Fruit fly (Drosophila melanogaster): ENCODE data around the gene dyw.

Gene dyw

DNA sequence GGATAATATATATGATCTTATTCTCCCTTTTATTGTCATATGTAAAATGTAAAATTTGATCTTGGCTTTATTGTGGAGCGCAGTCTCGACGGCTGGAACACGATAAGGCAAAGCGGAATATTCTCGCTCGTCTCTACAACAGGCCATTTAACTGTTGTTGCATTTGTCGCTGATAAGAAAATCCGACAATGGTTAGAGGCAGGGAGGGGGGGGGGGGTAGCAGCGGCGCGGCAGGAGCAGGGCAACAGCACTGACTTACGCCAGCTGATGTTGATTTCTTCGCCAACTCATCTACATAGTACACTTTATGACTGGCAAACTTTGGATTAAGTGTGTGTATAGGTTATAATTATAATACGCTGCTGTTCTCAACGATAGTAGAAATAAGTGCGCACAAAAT lies 31.9 kb downstream of the dyw start:
- TF ChIP-seq CG3032 (tag; optimal IDR thresholded peaks at IDR 0.05) (no peak), svp (GFP tag) (peak; percentile 51), Eip78C (GFP tag) (peak; percentile 28), fkh (GFP tag; optimal IDR thresholded peaks at IDR 0.05) (peak; percentile 25)

DNA sequence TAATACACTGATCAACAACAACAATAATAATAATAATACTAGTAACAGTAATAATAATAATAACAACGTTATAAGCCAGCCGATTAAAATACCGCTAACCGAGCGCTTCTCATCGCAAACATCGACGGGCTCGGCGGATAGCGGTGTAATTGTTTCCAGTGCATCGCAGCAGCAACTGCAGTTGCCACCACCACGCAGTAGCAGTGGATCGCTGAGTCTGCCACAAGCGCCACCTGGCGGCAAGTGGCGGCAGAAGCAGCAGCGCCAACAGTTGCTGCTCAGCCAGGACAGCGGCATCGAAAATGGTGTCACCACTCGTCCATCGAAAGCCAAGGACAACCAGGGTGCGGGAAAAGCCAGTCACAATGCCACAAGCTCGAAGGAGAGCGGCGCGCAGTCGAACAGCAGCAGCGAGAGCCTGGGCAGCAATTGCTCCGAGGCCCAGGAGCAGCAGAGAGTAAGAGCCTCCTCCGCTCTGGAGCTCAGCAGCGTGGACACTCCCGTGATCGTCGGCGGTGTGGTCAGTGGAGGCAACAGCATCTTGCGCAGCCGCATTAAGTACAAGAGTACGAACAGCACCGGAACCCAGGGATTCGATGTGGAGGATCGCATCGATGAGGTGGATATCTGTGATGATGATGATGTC lies 34.1 kb downstream of the dyw start:
- TF ChIP-seq CG31627 (GFP tag; optimal IDR thresholded peaks at IDR 0.05) (no peak), Sox15 (GFP tag; optimal IDR thresholded peaks at IDR 0.05) (no peak), CG1621 (tag; optimal IDR thresholded peaks at IDR 0.05) (peak; percentile 24), Hr39 (GFP tag; optimal IDR thresholded peaks at IDR 0.05) (no peak), CG10631 (GFP tag; optimal IDR thresholded peaks at IDR 0.05) (no peak), Sox102F (GFP tag; optimal IDR thresholded peaks at IDR 0.05) (no peak), CG11762 (GFP tag; optimal IDR thresholded peaks at IDR 0.05; ENCODE audit: insufficient read depth) (no peak), CG32006 (GFP tag; optimal IDR thresholded peaks at IDR 0.05) (peak; percentile 51), CG11294 (GFP tag; IDR thresholded peaks at IDR 0.05) (no peak), eg (GFP tag; IDR thresholded peaks at IDR 0.05) (peak; percentile 53; the same call in 2 of the 3 replicates), CG8632 (GFP tag; optimal IDR thresholded peaks at IDR 0.05) (no peak), CG16779 (tag; optimal IDR thresholded peaks at IDR 0.05) (no peak), CG8319 (GFP tag; optimal IDR thresholded peaks at IDR 0.05) (no peak), lz (GFP tag; optimal IDR thresholded peaks at IDR 0.05) (no peak), topi (GFP tag; optimal IDR thresholded peaks at IDR 0.05) (no peak), acj6 (GFP tag; optimal IDR thresholded peaks at IDR 0.05) (peak; percentile 17), net (GFP tag; optimal IDR thresholded peaks at IDR 0.05) (peak; percentile 43), CG6854 (GFP tag; optimal IDR thresholded peaks at IDR 0.05) (no peak), OdsH (GFP tag; optimal IDR thresholded peaks at IDR 0.05) (peak; percentile 19), CG6808 (GFP tag; optimal IDR thresholded peaks at IDR 0.05) (peak; percentile 31), CG6792 (GFP tag; optimal IDR thresholded peaks at IDR 0.05) (peak; percentile 17), CG10669 (GFP tag; optimal IDR thresholded peaks at IDR 0.05) (peak; percentile 25), achi (GFP tag; optimal IDR thresholded peaks at IDR 0.05) (peak; percentile 3), CG11902 (GFP tag; optimal IDR thresholded peaks at IDR 0.05) (no peak), CG15336 (GFP tag; IDR thresholded peaks at IDR 0.05) (peak; percentile 46), fkh (GFP tag; optimal IDR thresholded peaks at IDR 0.05) (no peak), Eip78C (GFP tag) (peak; percentile 70), CG3032 (tag; optimal IDR thresholded peaks at IDR 0.05) (peak; percentile 7), svp (GFP tag) (peak; percentile 51), Gug (GFP tag; IDR thresholded peaks at IDR 0.05) (no peak), CG8119 (GFP tag; IDR thresholded peaks at IDR 0.05) (peak; percentile 42; the same call in 2 of the 3 replicates), ss (GFP tag; optimal IDR thresholded peaks at IDR 0.05) (peak; percentile 23 to 48), CG4318 (GFP tag; optimal IDR thresholded peaks at IDR 0.05) (no peak), dac (GFP tag; optimal IDR thresholded peaks at IDR 0.05) (no peak), cyc (GFP tag; optimal IDR thresholded peaks at IDR 0.05) (no peak), dsx (GFP tag; optimal IDR thresholded peaks at IDR 0.05; ENCODE audit: poor library complexity, severe bottlenecking) (no peak), Met (GFP tag; optimal IDR thresholded peaks at IDR 0.05) (no peak), fd85E (GFP tag; optimal IDR thresholded peaks at IDR 0.05) (no peak), Ets21C (GFP tag; optimal IDR thresholded peaks at IDR 0.05) (no peak), Lpt (GFP tag; optimal IDR thresholded peaks at IDR 0.05) (no peak), Smox (GFP tag; optimal IDR thresholded peaks at IDR 0.05) (no peak), vri (GFP tag; optimal IDR thresholded peaks at IDR 0.05) (no peak), Hr4 (GFP tag; optimal IDR thresholded peaks at IDR 0.05) (peak; percentile 25), CG6276 (GFP tag; optimal IDR thresholded peaks at IDR 0.05) (no peak), spab (GFP tag; optimal IDR thresholded peaks at IDR 0.05) (no peak), Sox14 (GFP tag; optimal IDR thresholded peaks at IDR 0.05) (no peak), pdm3 (GFP tag; optimal IDR thresholded peaks at IDR 0.05) (peak; percentile 19), CG3919 (GFP tag; optimal IDR thresholded peaks at IDR 0.05) (peak; percentile 55), CG34406 (GFP tag; optimal IDR thresholded peaks at IDR 0.05) (no peak)

Data from whole organism, prepupa.